Worm (Caenorhabditis elegans) whole organism, L4 larva: ENCODE measurements around the gene sri-30.

Experiments used
- F10B5.3 ChIP-seq: sonication (generic microtip); optimal IDR thresholded peaks from 2 replicates; lab custom pipeline; 2016; ENCODE audit warnings: mild to moderate bottlenecking, missing genetic modification characterization, missing compliant biosample characterization
- T26A8.4 ChIP-seq: fragments of 200-800 bp; sonication (Bioruptor generic); IDR thresholded peaks from 2 replicates; pipeline ENCODE4 v1.3.6; 2022; ENCODE audit warnings: missing genetic modification characterization, missing compliant biosample characterization
- Y48G9A.11 ChIP-seq: fragments of 200-800 bp; sonication (Bioruptor generic); IDR thresholded peaks from 2 replicates; pipeline ENCODE4 v1.3.6; 2022; ENCODE audit warnings: missing genetic modification reagents, missing genetic modification characterization, missing compliant biosample characterization
- Y5F2A.4 ChIP-seq: fragments of 200-800 bp; sonication (Bioruptor generic); optimal IDR thresholded peaks from 2 replicates; lab custom pipeline; 2018; ENCODE audit warnings: mild to moderate bottlenecking, missing genetic modification characterization, missing compliant biosample characterization
- Y75B8A.6 ChIP-seq: fragments of 200-800 bp; sonication (Bioruptor generic); IDR thresholded peaks from 2 replicates; pipeline ENCODE4 v1.3.6; 2022; ENCODE audit warnings: missing genetic modification reagents, missing genetic modification characterization, missing compliant biosample characterization
- aha-1 ChIP-seq: fragments of 150-350 bp; peaks from one replicate; lab custom pipeline; 2014; ENCODE audit warnings: missing biosample characterization, missing genetic modification characterization
- aly-2 ChIP-seq: sonication (generic microtip); optimal IDR thresholded peaks from 2 replicates; lab custom pipeline; 2018; ENCODE audit warnings: missing biosample characterization, missing genetic modification characterization
- ama-1 ChIP-seq: fragments of 150-350 bp; optimal IDR thresholded peaks from 2 replicates; lab custom pipeline; 2014; ENCODE audit warnings: inconsistent platforms, mixed read lengths
- cey-2 ChIP-seq: sonication (generic microtip); optimal IDR thresholded peaks from 3 replicates; lab custom pipeline; 2017; ENCODE audit warnings: missing genetic modification characterization, mild to moderate bottlenecking, missing compliant biosample characterization, antibody characterized with exemption, borderline replicate concordance; ENCODE audit not compliant: insufficient read depth
- dmd-6 ChIP-seq: fragments of 200-800 bp; sonication (Bioruptor generic); IDR thresholded peaks from 2 replicates; pipeline ENCODE4 v1.3.6; 2022; ENCODE audit warnings: missing genetic modification reagents, missing genetic modification characterization, missing compliant biosample characterization
- dpl-1 ChIP-seq: fragments of 150-350 bp; optimal IDR thresholded peaks from 2 replicates; lab custom pipeline; 2014; ENCODE audit warnings: missing biosample characterization, missing genetic modification reagents, missing genetic modification characterization
- egl-43 ChIP-seq: fragments of 200-800 bp; sonication (Bioruptor generic); IDR thresholded peaks from 2 replicates; pipeline ENCODE4 v1.3.6; 2022; ENCODE audit warnings: missing genetic modification reagents, missing genetic modification characterization, missing compliant biosample characterization
- fkh-10 ChIP-seq: fragments of 150-350 bp; optimal IDR thresholded peaks from 2 replicates; lab custom pipeline; 2014; ENCODE audit warnings: missing biosample characterization, missing genetic modification reagents, missing genetic modification characterization
- gei-8 ChIP-seq: fragments of 200-800 bp; sonication (Bioruptor generic); optimal IDR thresholded peaks from 2 replicates; lab custom pipeline; 2018; ENCODE audit warnings: mild to moderate bottlenecking, missing genetic modification characterization, missing compliant biosample characterization
- hmg-1.1 ChIP-seq: fragments of 200-800 bp; sonication (Bioruptor generic); IDR thresholded peaks from 2 replicates; pipeline ENCODE4 v1.3.6; 2022; ENCODE audit warnings: missing genetic modification reagents, missing genetic modification characterization, missing compliant biosample characterization
- lin-15B ChIP-seq: fragments of 150-350 bp; sonication (generic microtip); optimal IDR thresholded peaks from 3 replicates; lab custom pipeline; 2014; ENCODE audit warnings: missing biosample characterization, missing genetic modification characterization
- lin-29 ChIP-seq: fragments of 200-800 bp; sonication (Bioruptor generic); IDR thresholded peaks from 2 replicates; pipeline ENCODE4 v1.3.6; 2022; ENCODE audit warnings: missing genetic modification reagents, missing genetic modification characterization, missing compliant biosample characterization
- lir-3 ChIP-seq: sonication (generic microtip); optimal IDR thresholded peaks from 2 replicates; lab custom pipeline; 2016; ENCODE audit warnings: mild to moderate bottlenecking, missing genetic modification characterization, missing compliant biosample characterization
- nhr-10 ChIP-seq: fragments of 150-350 bp; optimal IDR thresholded peaks from 2 replicates; lab custom pipeline; 2014; ENCODE audit warnings: missing biosample characterization, missing genetic modification characterization
- nhr-237 ChIP-seq: sonication (generic microtip); optimal IDR thresholded peaks from 2 replicates; lab custom pipeline; 2017; ENCODE audit warnings: missing biosample characterization, missing genetic modification characterization
- nhr-6 ChIP-seq: fragments of 150-350 bp; optimal IDR thresholded peaks from 2 replicates; lab custom pipeline; 2014; ENCODE audit warnings: missing biosample characterization, missing genetic modification characterization
- pha-4 ChIP-seq, 2 experiments: fragments of 150-350 bp in 1 of 2; fragments of 200-800 bp in 1 of 2; sonication (Bioruptor generic) in 1 of 2; IDR thresholded peaks in 1 of 2; optimal IDR thresholded peaks in 1 of 2; 2 replicates each; pipeline versions ENCODE4 v1.3.6 to Lab custom; 2014 to 2022; ENCODE audit warnings: missing genetic modification characterization in 2 of 2, missing genetic modification reagents in 2 of 2, missing biosample characterization in 1 of 2, missing compliant biosample characterization in 1 of 2
- set-16 ChIP-seq: fragments of 200-800 bp; sonication (Bioruptor generic); IDR thresholded peaks from 2 replicates; pipeline ENCODE4 v1.3.6; 2022; ENCODE audit warnings: missing genetic modification reagents, missing genetic modification characterization, missing compliant biosample characterization
- tag-97 ChIP-seq: fragments of 200-800 bp; sonication (Bioruptor generic); IDR thresholded peaks from 2 replicates; pipeline ENCODE4 v1.3.6; 2022; ENCODE audit warnings: missing genetic modification characterization, missing compliant biosample characterization
- tra-1 ChIP-seq: fragments of 200-800 bp; sonication (Bioruptor generic); IDR thresholded peaks from 2 replicates; pipeline ENCODE4 v1.3.6; 2022; ENCODE audit warnings: missing genetic modification reagents, missing genetic modification characterization, missing compliant biosample characterization
- unc-62 ChIP-seq, 3 experiments: fragments of 150-350 bp in 1 of 3; sonication (generic microtip); optimal IDR thresholded peaks in 2 of 3; peaks in 1 of 3; 1 replicate in 1 of 3; 2 replicates in 2 of 3; lab custom pipeline; 2014 to 2017; ENCODE audit warnings: missing biosample characterization in 3 of 3, missing genetic modification characterization in 3 of 3, missing genetic modification reagents in 3 of 3, missing genotype in 1 of 3

Gene sri-30

DNA sequence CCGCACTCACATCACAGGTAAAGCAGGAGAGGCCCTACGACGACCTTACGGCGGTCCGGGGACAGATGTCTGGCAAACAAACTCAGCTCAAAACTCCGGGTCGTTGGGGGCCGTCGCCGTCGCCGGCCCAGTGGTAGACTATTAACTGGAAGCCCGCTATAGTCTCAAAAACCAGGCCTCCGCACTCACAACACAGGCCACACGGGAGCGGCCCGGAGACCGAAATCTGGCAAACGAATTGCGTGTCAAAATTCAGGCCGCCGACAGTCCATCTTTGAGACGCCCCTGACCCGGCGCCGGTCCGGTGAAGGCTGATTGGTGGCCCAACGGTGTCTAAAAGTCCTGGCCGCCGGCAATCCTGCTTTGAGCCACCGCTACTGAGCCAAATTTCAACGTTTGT is 553 bp upstream of the sri-30 start:
- TF ChIP-seq set-16 (GFP tag; lab: Robert Waterston, UW) (peak; percentile 84), egl-43 (GFP tag; lab: Robert Waterston, UW) (peak; percentile 25; the same call in 1 of the 2 replicates), cey-2 (tag; lab: Kevin White, UChicago) (no peak), dpl-1 (no peak)

DNA sequence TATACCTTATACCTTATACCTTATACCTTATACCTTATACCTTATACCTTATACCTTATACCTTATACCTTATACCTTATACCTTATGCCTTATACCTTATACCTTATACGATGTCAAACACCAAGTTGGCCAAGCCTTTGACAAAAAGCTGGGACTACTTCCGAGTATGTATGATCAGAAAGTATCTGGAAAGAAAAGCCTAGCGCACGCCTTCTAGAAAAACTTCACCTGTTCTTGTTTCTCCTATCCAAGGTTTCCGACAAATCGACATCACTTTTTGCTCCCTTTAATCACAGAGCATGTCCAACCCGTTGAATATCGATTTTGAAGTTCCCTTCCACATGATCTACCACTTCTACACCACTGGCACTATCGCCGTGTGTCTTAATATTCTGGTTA is 2.4 kb downstream of the sri-30 start, which contains the start of gene sri-28:
Gene sri-28, plus strand, starts transcription at position 301 of the 400 bp plus-strand sequence.
- TF ChIP-seq nhr-10 (no peak), tra-1 (GFP tag; lab: Robert Waterston, UW) (no peak), pha-4 (GFP tag; IDR thresholded peaks at IDR 0.05; lab: Robert Waterston, UW) (no peak), pha-4 (tag; optimal IDR thresholded peaks at IDR 0.05; lab: Kevin White, UChicago) (no peak), nhr-6 (tag; lab: Kevin White, UChicago) (no peak), nhr-237 (tag; lab: Kevin White, UChicago) (no peak), lin-15B (tag; lab: Kevin White, UChicago) (no peak), lir-3 (tag; lab: Kevin White, UChicago) (no peak), gei-8 (GFP tag; lab: Kevin White, UChicago) (no peak), ama-1 (no peak), cey-2 (tag; lab: Kevin White, UChicago) (no peak), tag-97 (GFP tag; lab: Robert Waterston, UW) (no peak), lin-29 (GFP tag; lab: Robert Waterston, UW) (no peak), T26A8.4 (GFP tag; lab: Robert Waterston, UW) (no peak), aha-1 (no peak), F10B5.3 (no peak), fkh-10 (GFP tag; lab: Kevin White, UChicago) (no peak), dpl-1 (no peak), unc-62 (GFP tag; optimal IDR thresholded peaks at IDR 0.05 in 1 of 2; lab: Kevin White, UChicago) (no peak), unc-62 (tag; optimal IDR thresholded peaks at IDR 0.05; lab: Kevin White, UChicago) (no peak), dmd-6 (GFP tag; lab: Robert Waterston, UW) (no peak)

DNA sequence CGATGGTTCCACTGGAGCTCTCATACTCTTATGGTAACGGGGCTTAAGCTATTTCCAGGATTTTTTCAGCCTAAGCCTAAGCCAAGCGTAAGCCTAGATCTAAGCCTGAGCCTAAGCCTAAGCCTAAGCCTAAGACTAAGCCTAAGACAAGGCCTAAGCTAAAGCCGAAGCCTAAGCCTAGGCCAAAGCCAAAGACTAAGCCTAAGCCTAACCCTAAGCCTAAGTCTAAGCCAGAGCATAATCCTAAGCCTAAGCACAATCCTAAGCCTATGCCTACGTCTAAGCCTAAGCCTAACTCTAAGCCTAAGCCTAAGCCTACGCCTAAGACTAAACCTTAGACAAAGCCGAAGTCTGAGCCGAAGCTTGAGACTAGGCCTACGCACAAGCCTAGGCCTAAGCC is 3.0 kb downstream of the sri-30 start:
- no peak for TF ChIP-seq Y75B8A.6 (GFP tag; lab: Robert Waterston, UW)

DNA sequence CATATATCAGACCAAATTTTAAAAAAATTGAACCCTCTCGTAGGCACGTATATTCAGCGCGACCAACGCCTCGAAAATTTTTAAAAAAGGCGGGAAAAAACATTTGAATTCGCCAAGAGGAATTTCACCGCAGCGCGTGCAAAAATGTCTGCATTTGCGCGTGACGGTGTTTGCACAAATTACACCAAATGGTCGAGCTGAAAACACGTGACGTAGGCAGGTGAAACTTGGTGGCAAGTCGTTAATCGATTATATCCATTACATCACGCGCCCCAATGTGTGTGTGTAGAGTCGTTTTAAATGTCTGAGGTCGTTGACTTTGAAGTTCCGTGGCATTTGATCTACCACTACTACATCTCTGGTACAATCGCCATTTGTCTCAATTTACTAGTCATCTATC is 4.7 kb downstream of the sri-30 start, which contains the start of gene sri-31:
Gene sri-31, plus strand, starts transcription at position 301 of the 400 bp plus-strand sequence.
- no peak for TF ChIP-seq Y5F2A.4 (GFP tag; lab: Kevin White, UChicago)
- TF ChIP-seq Y48G9A.11 (GFP tag; lab: Robert Waterston, UW), result 0 out of 2 replicates have a peak, but pooled peaks have one; percentile 7

DNA sequence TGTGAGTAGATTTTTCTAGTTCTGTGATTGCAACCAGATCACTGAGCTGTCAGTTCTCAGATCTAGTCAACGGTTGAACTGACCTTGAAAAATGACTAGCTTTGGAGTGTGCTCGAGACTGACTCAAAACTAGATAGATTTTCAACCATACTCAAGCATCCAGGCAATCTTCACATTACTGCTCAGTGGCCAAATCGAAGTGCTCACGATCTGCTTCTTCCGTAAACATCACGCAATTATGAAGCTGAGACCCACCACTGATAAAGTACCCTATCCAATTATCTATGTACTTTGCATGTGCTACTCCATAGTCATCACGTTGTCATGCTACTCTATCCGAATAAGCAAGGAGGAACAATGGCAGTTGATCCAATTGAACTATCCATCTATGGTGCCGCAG is 5.4 kb downstream of the sri-30 start:
- TF ChIP-seq unc-62 (GFP tag; optimal IDR thresholded peaks at IDR 0.05 in 1 of 2; lab: Kevin White, UChicago) (peak in 1 of 2 experiments; percentile 94), unc-62 (tag; optimal IDR thresholded peaks at IDR 0.05; lab: Kevin White, UChicago) (no peak), aly-2 (tag; lab: Kevin White, UChicago) (no peak)

DNA sequence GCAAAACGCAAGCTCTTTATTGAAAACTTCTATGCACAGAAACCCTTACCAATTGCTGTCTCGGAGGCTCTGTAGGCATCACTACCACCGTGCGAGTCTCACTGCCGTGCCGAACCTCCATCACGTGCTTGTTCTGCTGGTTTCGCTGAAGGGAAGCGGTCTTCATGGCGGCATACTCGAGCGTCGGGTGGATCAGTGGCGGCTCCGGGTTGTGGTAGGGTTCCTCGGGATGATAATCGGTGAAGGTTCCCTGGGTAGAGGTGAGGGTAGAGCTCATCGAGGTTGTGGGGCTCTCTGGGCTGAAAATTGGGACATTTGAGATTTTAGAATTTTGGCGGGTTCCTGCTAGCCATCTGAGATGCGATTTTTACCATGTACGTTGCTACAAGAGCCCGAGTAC is 6.9 kb downstream of the sri-30 start:
- TF ChIP-seq set-16 (GFP tag; lab: Robert Waterston, UW) (peak; percentile 76), hmg-1.1 (GFP tag; lab: Robert Waterston, UW) (no peak)

DNA sequence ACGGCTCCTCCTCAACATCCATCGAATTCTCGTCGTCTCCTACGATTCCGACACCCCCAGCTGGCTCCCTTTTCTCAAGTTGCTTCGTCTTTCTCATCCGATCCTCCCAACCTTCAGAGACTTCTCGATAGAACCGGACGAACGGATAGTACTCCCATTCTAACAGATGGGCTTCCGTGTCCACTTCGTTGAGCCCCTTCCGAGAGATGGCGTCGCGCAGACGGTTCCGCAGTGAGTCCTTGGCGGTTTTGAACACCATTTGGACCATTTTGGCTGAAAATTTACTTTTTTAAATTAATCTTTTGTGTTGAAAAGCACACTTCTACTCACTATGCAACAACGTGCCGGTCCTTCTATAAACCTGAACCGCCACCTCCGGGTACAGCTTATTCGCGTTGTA is 7.7 kb downstream of the sri-30 start:
- TF ChIP-seq unc-62 (GFP tag; optimal IDR thresholded peaks at IDR 0.05 in 1 of 2; lab: Kevin White, UChicago) (no peak), unc-62 (tag; optimal IDR thresholded peaks at IDR 0.05; lab: Kevin White, UChicago) (no peak), aha-1 (peak; percentile 95)
- TF ChIP-seq, all 104 proteins: peak for 1
